Fruit fly (Drosophila melanogaster): Measurements from ENCODE around the gene Pus10.

The Pus10 gene

dm6 chr2L:203529-204127 is 48.5 kb upstream of the Pus10 start, which contains the start of gene mRpL10 (continued):
- TF ChIP-seq Xbp1 (GFP tag; optimal IDR thresholded peaks at IDR 0.05): peak; percentile 20
- TF ChIP-seq lab (GFP tag; optimal IDR thresholded peaks at IDR 0.05): no peak
- peak; percentile 64; the same call in 1 of the 3 replicates for TF ChIP-seq jigr1 (GFP tag; IDR thresholded peaks at IDR 0.05)
- peak; percentile 28 for TF ChIP-seq vfl (GFP tag; optimal IDR thresholded peaks at IDR 0.05)
- no peak for TF ChIP-seq CG10979 (tag; optimal IDR thresholded peaks at IDR 0.05)
- peak; percentile 53 for TF ChIP-seq CG3847 (GFP tag; IDR thresholded peaks at IDR 0.05)
- peak; percentile 20 for TF ChIP-seq mam (GFP tag; optimal IDR thresholded peaks at IDR 0.05)
- no peak for TF ChIP-seq Poxn (GFP tag; IDR thresholded peaks at IDR 0.05)
- peak; percentile 19 for TF ChIP-seq Sin3A (optimal IDR thresholded peaks at IDR 0.05)
- TF ChIP-seq vnd (GFP tag; IDR thresholded peaks at IDR 0.05; ENCODE audit: partially characterized antibody): peak; percentile 82
- peak; percentile 35 for TF ChIP-seq ems (GFP tag; optimal IDR thresholded peaks at IDR 0.05)
- TF ChIP-seq az2 (GFP tag; optimal IDR thresholded peaks at IDR 0.05): peak; percentile 14
- peak; percentile 91 for TF ChIP-seq bbx (GFP tag; IDR thresholded peaks at IDR 0.05; ENCODE audit: partially characterized antibody)
- peak; percentile 17 for TF ChIP-seq Dip3 (GFP tag; optimal IDR thresholded peaks at IDR 0.05)
- TF ChIP-seq slbo (GFP tag; IDR thresholded peaks at IDR 0.05): peak; percentile 45; the same call in 1 of the 2 replicates
- TF ChIP-seq BtbVII (GFP tag; optimal IDR thresholded peaks at IDR 0.05): peak; percentile 35
- TF ChIP-seq unc-4 (GFP tag; IDR thresholded peaks at IDR 0.05; ENCODE audit: partially characterized antibody): peak; percentile 94
- peak; percentile 26 for TF ChIP-seq chn (GFP tag; optimal IDR thresholded peaks at IDR 0.05)
- TF ChIP-seq CG8924 (tag; optimal IDR thresholded peaks at IDR 0.05): peak; percentile 37
- TF ChIP-seq Myb (GFP tag; optimal IDR thresholded peaks at IDR 0.05): peak; percentile 37
- no peak for TF ChIP-seq Deaf1 (tag; optimal IDR thresholded peaks at IDR 0.05)
- TF ChIP-seq CG12391 (tag; optimal IDR thresholded peaks at IDR 0.05): peak; percentile 56
- no peak for TF ChIP-seq CG15073 (GFP tag; optimal IDR thresholded peaks at IDR 0.05)
- no peak for TF ChIP-seq pum (GFP tag; optimal IDR thresholded peaks at IDR 0.05)
- TF ChIP-seq MESR4 (GFP tag; optimal IDR thresholded peaks at IDR 0.05): peak; percentile 48
- peak; percentile 82 for TF ChIP-seq CG7963 (GFP tag; IDR thresholded peaks at IDR 0.05; ENCODE audit: partially characterized antibody)
- peak; percentile 75 for TF ChIP-seq nerfin-2 (GFP tag; IDR thresholded peaks at IDR 0.05; ENCODE audit: partially characterized antibody)
- peak; percentile 94 for TF ChIP-seq amos (GFP tag; IDR thresholded peaks at IDR 0.05; ENCODE audit: partially characterized antibody)
- no peak for TF ChIP-seq Nf-YC (tag; optimal IDR thresholded peaks at IDR 0.05)

dm6 chr2L:195668-196067 is 40.6 kb upstream of the Pus10 start:
- TF ChIP-seq CG11504 (tag; optimal IDR thresholded peaks at IDR 0.05) (peak; percentile 96), CG7271 (tag; optimal IDR thresholded peaks at IDR 0.05) (no peak), Six4 (GFP tag; optimal IDR thresholded peaks at IDR 0.05) (no peak)

- peak; percentile 3 for TF ChIP-seq CG10267 (tag; optimal IDR thresholded peaks at IDR 0.05)
- TF ChIP-seq CG12236 (GFP tag; optimal IDR thresholded peaks at IDR 0.05): no peak
- peak; percentile 45; the same call in 1 of the 2 replicates for TF ChIP-seq MBD-R2 (GFP tag; IDR thresholded peaks at IDR 0.05)
- TF ChIP-seq CG11696 (GFP tag; IDR thresholded peaks at IDR 0.05): no peak
- TF ChIP-seq CG30403 (GFP tag; optimal IDR thresholded peaks at IDR 0.05): no peak
- TF ChIP-seq corto (GFP tag; optimal IDR thresholded peaks at IDR 0.05): peak; percentile 54
- TF ChIP-seq CG11504 (tag; optimal IDR thresholded peaks at IDR 0.05): peak; percentile 55
- no peak for TF ChIP-seq Six4 (GFP tag; optimal IDR thresholded peaks at IDR 0.05)
- peak in 1 of 3 experiments; percentile 39 for TF ChIP-seq Stat92E (GFP tag; optimal IDR thresholded peaks at IDR 0.05)
- TF ChIP-seq YL-1 (GFP tag; optimal IDR thresholded peaks at IDR 0.05): peak; percentile 25
- TF ChIP-seq maf-S (GFP tag; optimal IDR thresholded peaks at IDR 0.05): no peak
- peak; percentile 22 for TF ChIP-seq Dp (GFP tag; optimal IDR thresholded peaks at IDR 0.05)
- peak; percentile 74 for TF ChIP-seq pros (GFP tag; optimal IDR thresholded peaks at IDR 0.05)
- TF ChIP-seq Scr (GFP tag; IDR thresholded peaks at IDR 0.05; ENCODE audit: partially characterized antibody): peak; percentile 57
- peak; percentile 9 for TF ChIP-seq Sry-δ (GFP tag; optimal IDR thresholded peaks at IDR 0.05)
- TF ChIP-seq lbe (GFP tag; optimal IDR thresholded peaks at IDR 0.05): peak; percentile 33
Measured at dm6 chr2L:182360-183144, 27.4 kb upstream of the Pus10 start.

All from whole organism, embryonic.